Fruit fly (Drosophila melanogaster) whole organism, embryonic: ENCODE measurements around the gene mino.
A peak's percentile ranks its signal among the peaks of the same experiment; 100 is the strongest.

Source experiments
- ATbp ChIP-seq: fragments of 200-800 bp; sonication (Bioruptor generic); optimal IDR thresholded peaks from 2 replicates; lab custom pipeline; 2017; ENCODE audit warnings: missing biosample characterization, mild to moderate bottlenecking, missing genetic modification characterization, missing genetic modification reagents
- CG10147 ChIP-seq: fragments of 200-800 bp; sonication (Bioruptor generic); optimal IDR thresholded peaks from 2 replicates; lab custom pipeline; 2019; ENCODE audit warnings: missing biosample characterization, mild to moderate bottlenecking, missing genetic modification characterization, moderate library complexity
- CG12071 ChIP-seq: fragments of 200-800 bp; sonication (Bioruptor generic); optimal IDR thresholded peaks from 3 replicates; lab custom pipeline; 2018; ENCODE audit warnings: missing biosample characterization, mild to moderate bottlenecking, missing genetic modification characterization
- CG12659 ChIP-seq: fragments of 200-800 bp; sonication (Bioruptor generic); optimal IDR thresholded peaks from 3 replicates; lab custom pipeline; 2017; ENCODE audit warnings: mild to moderate bottlenecking, missing biosample characterization, missing genetic modification reagents, missing genetic modification characterization
- CG12744 ChIP-seq: fragments of 200-800 bp; sonication (Bioruptor generic); optimal IDR thresholded peaks from 2 replicates; lab custom pipeline; 2016; ENCODE audit warnings: missing biosample characterization, missing genetic modification characterization
- CG12769 ChIP-seq: fragments of 200-800 bp; sonication (Bioruptor generic); optimal IDR thresholded peaks from 2 replicates; lab custom pipeline; 2019; ENCODE audit warnings: missing biosample characterization, mild to moderate bottlenecking, missing genetic modification characterization, moderate library complexity
- CG12942 ChIP-seq: fragments of 200-800 bp; sonication (Bioruptor generic); optimal IDR thresholded peaks from 3 replicates; lab custom pipeline; 2016; ENCODE audit warnings: missing biosample characterization, missing genetic modification characterization
- CG13624 ChIP-seq: fragments of 200-800 bp; sonication (Bioruptor generic); optimal IDR thresholded peaks from 2 replicates; lab custom pipeline; 2016; ENCODE audit warnings: missing biosample characterization, missing genetic modification characterization
- CG17912 ChIP-seq: fragments of 200-800 bp; sonication (Bioruptor generic); optimal IDR thresholded peaks from 2 replicates; lab custom pipeline; 2018; ENCODE audit warnings: missing biosample characterization, mild to moderate bottlenecking, missing genetic modification characterization
- CG1792 ChIP-seq: fragments of 200-800 bp; sonication (Bioruptor generic); optimal IDR thresholded peaks from 2 replicates; lab custom pipeline; 2016; ENCODE audit warnings: missing biosample characterization, missing genetic modification characterization
- CG2120 ChIP-seq: fragments of 200-800 bp; sonication (Bioruptor generic); optimal IDR thresholded peaks from 3 replicates; lab custom pipeline; 2016; ENCODE audit warnings: missing biosample characterization, missing genetic modification characterization
- CG2199 ChIP-seq: fragments of 200-800 bp; sonication (Bioruptor generic); IDR thresholded peaks from 3 replicates; pipeline ENCODE4 v1.3.6; 2022; ENCODE audit warnings: missing biosample characterization, missing genetic modification characterization
- CG34376 ChIP-seq: fragments of 200-800 bp; sonication (Bioruptor generic); optimal IDR thresholded peaks from 2 replicates; lab custom pipeline; 2018; ENCODE audit warnings: missing biosample characterization, mild to moderate bottlenecking, missing genetic modification characterization
- CG34422 ChIP-seq: fragments of 200-800 bp; sonication (Bioruptor generic); IDR thresholded peaks from 3 replicates; pipeline ENCODE4 v1.3.6; 2022; ENCODE audit warnings: missing biosample characterization, missing genetic modification characterization
- CG4282 ChIP-seq: fragments of 200-800 bp; sonication (Bioruptor generic); optimal IDR thresholded peaks from 2 replicates; lab custom pipeline; 2016; ENCODE audit warnings: missing biosample characterization, missing genetic modification characterization
- CG43689 ChIP-seq: fragments of 200-800 bp; sonication (Bioruptor generic); IDR thresholded peaks from 2 replicates; pipeline ENCODE4 v1.3.6; 2022; ENCODE audit warnings: missing biosample characterization, missing genetic modification characterization
- CG4820 ChIP-seq: fragments of 200-800 bp; sonication (Bioruptor generic); optimal IDR thresholded peaks from 3 replicates; lab custom pipeline; 2016; ENCODE audit warnings: missing biosample characterization, missing genetic modification characterization
- CG7786 ChIP-seq: fragments of 200-800 bp; sonication (Bioruptor generic); optimal IDR thresholded peaks from 2 replicates; lab custom pipeline; 2016; ENCODE audit warnings: missing biosample characterization, missing genetic modification characterization
- CG7987 ChIP-seq: fragments of 200-800 bp; sonication (Bioruptor generic); optimal IDR thresholded peaks from 2 replicates; lab custom pipeline; 2018; ENCODE audit warnings: missing biosample characterization, mild to moderate bottlenecking, missing genetic modification characterization, moderate library complexity
- CG8290 ChIP-seq, 3 experiments: fragments of 200-800 bp; sonication (Bioruptor generic); optimal IDR thresholded peaks; 2 replicates each; lab custom pipeline; 2016 to 2019; ENCODE audit warnings: missing biosample characterization in 3 of 3, missing genetic modification characterization in 3 of 3, mild to moderate bottlenecking in 2 of 3, moderate library complexity in 1 of 3
- CG9817 ChIP-seq: fragments of 200-800 bp; sonication (Bioruptor generic); optimal IDR thresholded peaks from 2 replicates; lab custom pipeline; 2018; ENCODE audit warnings: missing biosample characterization, mild to moderate bottlenecking, missing genetic modification characterization, moderate library complexity
- Dll ChIP-seq: fragments of 200-800 bp; sonication (Bioruptor generic); IDR thresholded peaks from 4 replicates; pipeline ENCODE4 v1.3.6; 2022; ENCODE audit warnings: missing biosample characterization, missing genetic modification characterization; ENCODE audit not compliant: partially characterized antibody
- Doc3 ChIP-seq: fragments of 200-800 bp; sonication (Bioruptor generic); IDR thresholded peaks from 3 replicates; pipeline ENCODE4 v1.3.6; 2022; ENCODE audit warnings: missing biosample characterization, missing genetic modification characterization; ENCODE audit not compliant: partially characterized antibody
- HLH54F ChIP-seq: fragments of 200-800 bp; sonication (Bioruptor generic); optimal IDR thresholded peaks from 3 replicates; lab custom pipeline; 2016; ENCODE audit warnings: missing biosample characterization, missing genetic modification characterization
- Mad ChIP-seq: fragments of 200-800 bp; sonication (Bioruptor generic); optimal IDR thresholded peaks from 2 replicates; lab custom pipeline; 2016; ENCODE audit warnings: missing biosample characterization, missing genetic modification characterization
- Optix ChIP-seq: fragments of 200-800 bp; sonication (Bioruptor generic); IDR thresholded peaks from 3 replicates; pipeline ENCODE4 v1.3.6; 2022; ENCODE audit warnings: missing biosample characterization, missing genetic modification characterization
- PHDP ChIP-seq: fragments of 200-800 bp; sonication (Bioruptor generic); optimal IDR thresholded peaks from 3 replicates; lab custom pipeline; 2018; ENCODE audit warnings: missing biosample characterization, mild to moderate bottlenecking, missing genetic modification characterization, moderate library complexity
- Ravus ChIP-seq: fragments of 200-800 bp; sonication (Bioruptor generic); IDR thresholded peaks from 2 replicates; pipeline ENCODE4 v1.3.6; 2022; ENCODE audit warnings: missing biosample characterization, missing genetic modification characterization
- Scr ChIP-seq: fragments of 200-800 bp; sonication (Bioruptor generic); IDR thresholded peaks from 2 replicates; pipeline ENCODE4 v1.3.6; 2022; ENCODE audit warnings: missing biosample characterization, missing genetic modification characterization; ENCODE audit not compliant: partially characterized antibody
- Trl ChIP-seq, 3 experiments: fragments of >200 bp in 2 of 3; fragments of 200-800 bp in 1 of 3; sonication (Bioruptor generic) in 1 of 3; optimal IDR thresholded peaks; 2 replicates in 1 of 3; 3 replicates in 2 of 3; lab custom pipeline; 2016 to 2017; ENCODE audit warnings: missing biosample characterization in 1 of 3, missing genetic modification characterization in 1 of 3
- abd-A ChIP-seq: fragments of 200-800 bp; sonication (Bioruptor generic); optimal IDR thresholded peaks from 3 replicates; lab custom pipeline; 2019; ENCODE audit warnings: missing biosample characterization, mild to moderate bottlenecking, missing genetic modification characterization, moderate library complexity
- bigmax ChIP-seq: fragments of 200-800 bp; sonication (Bioruptor generic); optimal IDR thresholded peaks from 2 replicates; lab custom pipeline; 2018; ENCODE audit warnings: missing biosample characterization, mild to moderate bottlenecking, missing genetic modification characterization
- chm ChIP-seq: fragments of 200-800 bp; sonication (Bioruptor generic); IDR thresholded peaks from 2 replicates; pipeline ENCODE4 v1.3.6; 2022; ENCODE audit warnings: missing biosample characterization, missing genetic modification characterization
- corto ChIP-seq: fragments of 200-800 bp; sonication (Bioruptor generic); optimal IDR thresholded peaks from 2 replicates; lab custom pipeline; 2016; ENCODE audit warnings: missing biosample characterization, mild to moderate bottlenecking, missing genetic modification characterization, moderate library complexity
- crol ChIP-seq: fragments of 200-800 bp; sonication (Bioruptor generic); IDR thresholded peaks from 2 replicates; pipeline ENCODE4 v1.3.6; 2022; ENCODE audit warnings: missing biosample characterization, missing genetic modification characterization
- gro ChIP-seq: fragments of 200-800 bp; sonication (Bioruptor generic); optimal IDR thresholded peaks from 2 replicates; lab custom pipeline; 2016; ENCODE audit warnings: missing biosample characterization, missing genetic modification characterization
- jing ChIP-seq: fragments of 200-800 bp; sonication (Bioruptor generic); optimal IDR thresholded peaks from 2 replicates; lab custom pipeline; 2018; ENCODE audit warnings: missing biosample characterization, mild to moderate bottlenecking, missing genetic modification characterization
- pita ChIP-seq: fragments of 200-800 bp; sonication (Bioruptor generic); optimal IDR thresholded peaks from 2 replicates; lab custom pipeline; 2017; ENCODE audit warnings: missing biosample characterization, mild to moderate bottlenecking, missing genetic modification characterization
- rib ChIP-seq: fragments of 200-800 bp; sonication (Bioruptor generic); IDR thresholded peaks from 2 replicates; pipeline ENCODE4 v1.3.6; 2022; ENCODE audit warnings: missing biosample characterization, missing genetic modification characterization
- sc ChIP-seq, 3 experiments: fragments of >200 bp in 2 of 3; fragments of 200-800 bp in 1 of 3; sonication (Bioruptor generic) in 1 of 3; optimal IDR thresholded peaks; 2 replicates in 2 of 3; 3 replicates in 1 of 3; lab custom pipeline; 2017; ENCODE audit warnings: mild to moderate bottlenecking in 1 of 3, missing biosample characterization in 1 of 3, missing genetic modification characterization in 1 of 3, missing genetic modification reagents in 1 of 3
- scrt ChIP-seq: fragments of 200-800 bp; sonication (Bioruptor generic); optimal IDR thresholded peaks from 2 replicates; lab custom pipeline; 2018; ENCODE audit warnings: missing biosample characterization, mild to moderate bottlenecking, missing genetic modification characterization, moderate library complexity
- sens ChIP-seq: fragments of 200-800 bp; sonication (Bioruptor generic); peaks from one replicate; lab custom pipeline; 2016; ENCODE audit warnings: missing biosample characterization, missing genetic modification characterization
- tgo ChIP-seq: fragments of 200-800 bp; sonication (Bioruptor generic); IDR thresholded peaks from 3 replicates; pipeline ENCODE4 v1.3.6; 2022; ENCODE audit warnings: missing biosample characterization, missing genetic modification characterization
- usp ChIP-seq: fragments of >200 bp; optimal IDR thresholded peaks from 2 replicates; lab custom pipeline; 2017; ENCODE audit warnings: missing biosample characterization, missing genetic modification characterization

The mino gene

dm6 chr3R:27925000-27925970 lies at the start of gene mino (continued):
- TF ChIP-seq bigmax (GFP tag; lab: Kevin White, UChicago): no peak
- TF ChIP-seq CG7987: peak; percentile 67
- peak; percentile 57 for TF ChIP-seq CG13624 (GFP tag; lab: Kevin White, UChicago)
- peak in 1 of 2 experiments; percentile 62 for TF ChIP-seq Trl (optimal IDR thresholded peaks at IDR 0.05; lab: Kevin White, UChicago)
- TF ChIP-seq Trl (GFP tag; optimal IDR thresholded peaks at IDR 0.05; lab: Kevin White, UChicago): no peak
- TF ChIP-seq Scr (GFP tag; lab: Robert Waterston, UW): no peak
- TF ChIP-seq HLH54F (GFP tag; lab: Kevin White, UChicago): no peak
- 0 out of 4 replicates have a peak, but pooled peaks have one; percentile 10 for TF ChIP-seq Dll (GFP tag; lab: Robert Waterston, UW)
- no peak for TF ChIP-seq CG9817
- TF ChIP-seq CG34376: peak; percentile 80
- TF ChIP-seq CG43689 (GFP tag; lab: Robert Waterston, UW): 0 out of 2 replicates have a peak, but pooled peaks have one; percentile 6
- TF ChIP-seq CG12659: no peak
- TF ChIP-seq CG10147: no peak

dm6 chr3R:27888110-27888509 lies 36.9 kb upstream of the mino start:
- 0 out of 3 replicates have a peak, but pooled peaks have one; percentile 17 for TF ChIP-seq CG34422
- TF ChIP-seq abd-A (tag; lab: Kevin White, UChicago): peak; percentile 89
- TF ChIP-seq Ravus (GFP tag; lab: Robert Waterston, UW): no peak
- TF ChIP-seq Mad (GFP tag; lab: Kevin White, UChicago): no peak
- TF ChIP-seq CG12769: no peak
- TF ChIP-seq CG2199 (GFP tag; lab: Robert Waterston, UW): no peak
- TF ChIP-seq scrt (GFP tag; lab: Kevin White, UChicago): peak; percentile 93

dm6 chr3R:27905695-27906094 lies 19.3 kb upstream of the mino start, which contains the start of gene CG34353:
Gene CG34353, minus strand, starts transcription at chr3R:27905843.
- no peak for TF ChIP-seq CG17912 (GFP tag; lab: Kevin White, UChicago)
- TF ChIP-seq pita (GFP tag; lab: Kevin White, UChicago): no peak
- no peak for TF ChIP-seq sc (optimal IDR thresholded peaks at IDR 0.05; lab: Kevin White, UChicago)
- TF ChIP-seq sc (GFP tag; optimal IDR thresholded peaks at IDR 0.05; lab: Kevin White, UChicago): no peak
- TF ChIP-seq tgo (GFP tag; lab: Robert Waterston, UW): no peak
- TF ChIP-seq CG8290 (GFP tag; optimal IDR thresholded peaks at IDR 0.05; lab: Kevin White, UChicago): no peak
- TF ChIP-seq CG8290 (tag; optimal IDR thresholded peaks at IDR 0.05; lab: Kevin White, UChicago): peak in 1 of 2 experiments; percentile 72
- no peak for TF ChIP-seq Doc3 (GFP tag; lab: Robert Waterston, UW)
- TF ChIP-seq gro (GFP tag; lab: Kevin White, UChicago): peak; percentile 34
- TF ChIP-seq CG7786: no peak
- no peak for TF ChIP-seq CG12071
- TF ChIP-seq corto: no peak
- TF ChIP-seq chm (GFP tag; lab: Robert Waterston, UW): peak; percentile 64
- peak; percentile 20 for TF ChIP-seq PHDP (tag; lab: Kevin White, UChicago)
- no peak for TF ChIP-seq Optix (GFP tag; lab: Robert Waterston, UW)
- TF ChIP-seq rib (GFP tag; lab: Robert Waterston, UW): no peak
- no peak for TF ChIP-seq Scr (GFP tag; lab: Robert Waterston, UW)
- TF ChIP-seq CG4820 (GFP tag; lab: Kevin White, UChicago): no peak
- TF ChIP-seq Dll (GFP tag; lab: Robert Waterston, UW): no peak
- TF ChIP-seq CG7987: no peak
- no peak for TF ChIP-seq CG1792 (GFP tag; lab: Kevin White, UChicago)
- no peak for TF ChIP-seq CG2120 (GFP tag; lab: Kevin White, UChicago)
- TF ChIP-seq crol (GFP tag; lab: Robert Waterston, UW): peak; percentile 97
- TF ChIP-seq usp (GFP tag; lab: Kevin White, UChicago): no peak
- TF ChIP-seq CG4282 (GFP tag; lab: Kevin White, UChicago): no peak
- no peak for TF ChIP-seq CG12942
- TF ChIP-seq CG12744 (GFP tag; lab: Kevin White, UChicago): peak; percentile 70
- no peak for TF ChIP-seq ATbp (GFP tag; lab: Kevin White, UChicago)
- peak; percentile 80 for TF ChIP-seq jing (GFP tag; lab: Kevin White, UChicago)
- TF ChIP-seq sens (GFP tag; lab: Kevin White, UChicago): peak; percentile 83
